Fruit fly (Drosophila melanogaster) whole organism, embryonic: ENCODE data around the gene Tnpo.
A peak's percentile ranks its signal among the peaks of the same experiment; 100 is the strongest.

Source experiments
- Aef1 ChIP-seq: fragments of 200-800 bp; sonication (Bioruptor generic); IDR thresholded peaks from 3 replicates; pipeline ENCODE4 v1.3.6; 2022; ENCODE audit warnings: missing biosample characterization, missing genetic modification characterization
- BEAF-32 ChIP-seq: fragments of 200-800 bp; sonication (Bioruptor generic); optimal IDR thresholded peaks from 3 replicates; lab custom pipeline; 2017; ENCODE audit warnings: missing biosample characterization, missing genetic modification characterization, mild to moderate bottlenecking, moderate library complexity, missing genetic modification reagents
- CG10267 ChIP-seq: fragments of 200-800 bp; sonication (Bioruptor generic); optimal IDR thresholded peaks from 2 replicates; lab custom pipeline; 2018; ENCODE audit warnings: missing biosample characterization, mild to moderate bottlenecking, missing genetic modification characterization, moderate library complexity
- CG10431 ChIP-seq: fragments of 200-800 bp; sonication (Bioruptor generic); optimal IDR thresholded peaks from 3 replicates; lab custom pipeline; 2018; ENCODE audit warnings: missing biosample characterization, mild to moderate bottlenecking, missing genetic modification characterization
- CG13424 ChIP-seq: fragments of 200-800 bp; sonication (Bioruptor generic); optimal IDR thresholded peaks from 2 replicates; lab custom pipeline; 2019; ENCODE audit warnings: missing biosample characterization, mild to moderate bottlenecking, missing genetic modification characterization, moderate library complexity
- CG15011 ChIP-seq: fragments of 200-800 bp; sonication (Bioruptor generic); optimal IDR thresholded peaks from 3 replicates; lab custom pipeline; 2018; ENCODE audit warnings: missing biosample characterization, mild to moderate bottlenecking, missing genetic modification characterization
- CG15479 ChIP-seq: fragments of 200-800 bp; sonication (Bioruptor generic); optimal IDR thresholded peaks from 3 replicates; lab custom pipeline; 2019; ENCODE audit warnings: missing biosample characterization, mild to moderate bottlenecking, missing genetic modification characterization, moderate library complexity
- CG18599 ChIP-seq: fragments of 200-800 bp; sonication (Bioruptor generic); optimal IDR thresholded peaks from 3 replicates; lab custom pipeline; 2017; ENCODE audit warnings: missing biosample characterization, missing genetic modification characterization, mild to moderate bottlenecking, moderate library complexity, missing genetic modification reagents
- CG2120 ChIP-seq: fragments of 200-800 bp; sonication (Bioruptor generic); optimal IDR thresholded peaks from 3 replicates; lab custom pipeline; 2016; ENCODE audit warnings: missing biosample characterization, missing genetic modification characterization
- CG30403 ChIP-seq: fragments of 200-800 bp; sonication (Bioruptor generic); optimal IDR thresholded peaks from 3 replicates; lab custom pipeline; 2016; ENCODE audit warnings: missing biosample characterization, missing genetic modification characterization
- CG31365 ChIP-seq: fragments of 200-800 bp; sonication (Bioruptor generic); optimal IDR thresholded peaks from 2 replicates; lab custom pipeline; 2018; ENCODE audit warnings: missing biosample characterization, mild to moderate bottlenecking, missing genetic modification characterization
- CG32532 ChIP-seq: fragments of 200-800 bp; sonication (Bioruptor generic); IDR thresholded peaks from 2 replicates; pipeline ENCODE4 v1.3.6; 2022; ENCODE audit warnings: missing biosample characterization, missing genetic modification characterization
- CG32767 ChIP-seq: fragments of 200-800 bp; sonication (Bioruptor generic); IDR thresholded peaks from 2 replicates; pipeline ENCODE4 v1.3.6; 2022; ENCODE audit warnings: missing biosample characterization, missing genetic modification characterization
- CG33557 ChIP-seq: fragments of 200-800 bp; sonication (Bioruptor generic); optimal IDR thresholded peaks from 2 replicates; lab custom pipeline; 2019; ENCODE audit warnings: missing biosample characterization, mild to moderate bottlenecking, missing genetic modification characterization, moderate library complexity
- CG3726 ChIP-seq: fragments of 200-800 bp; sonication (Bioruptor generic); IDR thresholded peaks from 3 replicates; pipeline ENCODE4, ENCODE4 v1.3.6; 2022; ENCODE audit warnings: missing biosample characterization, missing genetic modification characterization
- CG42726 ChIP-seq: fragments of 200-800 bp; sonication (Bioruptor generic); IDR thresholded peaks from 2 replicates; pipeline ENCODE4 v1.3.6; 2022; ENCODE audit warnings: missing biosample characterization, missing genetic modification characterization; ENCODE audit not compliant: partially characterized antibody
- CG43689 ChIP-seq: fragments of 200-800 bp; sonication (Bioruptor generic); IDR thresholded peaks from 2 replicates; pipeline ENCODE4 v1.3.6; 2022; ENCODE audit warnings: missing biosample characterization, missing genetic modification characterization
- CG6683 ChIP-seq: fragments of 200-800 bp; sonication (Bioruptor generic); optimal IDR thresholded peaks from 2 replicates; lab custom pipeline; 2017; ENCODE audit warnings: missing biosample characterization, mild to moderate bottlenecking, missing genetic modification characterization, missing genetic modification reagents
- CG7786 ChIP-seq: fragments of 200-800 bp; sonication (Bioruptor generic); optimal IDR thresholded peaks from 2 replicates; lab custom pipeline; 2016; ENCODE audit warnings: missing biosample characterization, missing genetic modification characterization
- CG7928 ChIP-seq: fragments of 200-800 bp; sonication (Bioruptor generic); optimal IDR thresholded peaks from 2 replicates; lab custom pipeline; 2017; ENCODE audit warnings: missing biosample characterization, mild to moderate bottlenecking, missing genetic modification characterization
- CG8944 ChIP-seq: fragments of 200-800 bp; sonication (Bioruptor generic); optimal IDR thresholded peaks from 3 replicates; lab custom pipeline; 2016; ENCODE audit warnings: missing biosample characterization, missing genetic modification characterization
- CG9437 ChIP-seq: fragments of 200-800 bp; sonication (Bioruptor generic); optimal IDR thresholded peaks from 2 replicates; lab custom pipeline; 2018; ENCODE audit warnings: missing biosample characterization, mild to moderate bottlenecking, missing genetic modification characterization
- CHES-1-like ChIP-seq: fragments of 200-800 bp; sonication (Bioruptor generic); optimal IDR thresholded peaks from 2 replicates; lab custom pipeline; 2016; ENCODE audit warnings: missing biosample characterization, missing genetic modification characterization
- Dfd ChIP-seq, 2 experiments: fragments of >200 bp; optimal IDR thresholded peaks; 2 replicates each; lab custom pipeline; 2017; ENCODE audit warnings: missing biosample characterization in 2 of 2, missing genetic modification characterization in 2 of 2
- E2f2 ChIP-seq: fragments of 200-800 bp; sonication (Bioruptor generic); IDR thresholded peaks from 2 replicates; pipeline ENCODE4 v1.3.6; 2022; ENCODE audit warnings: missing biosample characterization, missing genetic modification characterization
- Ets97D ChIP-seq: fragments of 200-800 bp; sonication (Bioruptor generic); optimal IDR thresholded peaks from 3 replicates; lab custom pipeline; 2016; ENCODE audit warnings: missing biosample characterization, missing genetic modification characterization
- Fer1 ChIP-seq: fragments of 200-800 bp; sonication (Bioruptor generic); optimal IDR thresholded peaks from 2 replicates; lab custom pipeline; 2017; ENCODE audit warnings: missing biosample characterization, mild to moderate bottlenecking, missing genetic modification characterization
- Fer3 ChIP-seq: fragments of 200-800 bp; sonication (Bioruptor generic); optimal IDR thresholded peaks from 2 replicates; lab custom pipeline; 2018; ENCODE audit warnings: missing biosample characterization, mild to moderate bottlenecking, missing genetic modification characterization, moderate library complexity
- HmgZ ChIP-seq: fragments of 200-800 bp; sonication (Bioruptor generic); optimal IDR thresholded peaks from 2 replicates; lab custom pipeline; 2018; ENCODE audit warnings: missing biosample characterization, mild to moderate bottlenecking, missing genetic modification characterization
- Kr ChIP-seq: fragments of 200-800 bp; sonication (Bioruptor generic); optimal IDR thresholded peaks from 2 replicates; lab custom pipeline; 2017; ENCODE audit warnings: missing biosample characterization, mild to moderate bottlenecking, missing genetic modification characterization
- Oli ChIP-seq: fragments of 200-800 bp; sonication (Bioruptor generic); optimal IDR thresholded peaks from 2 replicates; lab custom pipeline; 2018; ENCODE audit warnings: missing biosample characterization, mild to moderate bottlenecking, missing genetic modification characterization, moderate library complexity
- Opbp ChIP-seq: fragments of 200-800 bp; sonication (Bioruptor generic); IDR thresholded peaks from 3 replicates; pipeline ENCODE4 v1.3.6; 2022; ENCODE audit warnings: missing biosample characterization, missing genetic modification characterization; ENCODE audit not compliant: partially characterized antibody
- Poxn ChIP-seq: fragments of 200-800 bp; sonication (Bioruptor generic); IDR thresholded peaks from 2 replicates; pipeline ENCODE4 v1.3.6; 2022; ENCODE audit warnings: missing biosample characterization, missing genetic modification characterization
- Ptx1 ChIP-seq: fragments of 200-800 bp; sonication (Bioruptor generic); IDR thresholded peaks from 2 replicates; pipeline ENCODE4 v1.3.6; 2022; ENCODE audit warnings: missing biosample characterization, missing genetic modification characterization
- Ravus ChIP-seq: fragments of 200-800 bp; sonication (Bioruptor generic); IDR thresholded peaks from 2 replicates; pipeline ENCODE4 v1.3.6; 2022; ENCODE audit warnings: missing biosample characterization, missing genetic modification characterization
- bcd ChIP-seq: fragments of 200-800 bp; sonication (Bioruptor generic); optimal IDR thresholded peaks from 2 replicates; lab custom pipeline; 2017; ENCODE audit warnings: missing biosample characterization, mild to moderate bottlenecking, missing genetic modification characterization
- grau ChIP-seq: fragments of 200-800 bp; optimal IDR thresholded peaks from 3 replicates; lab custom pipeline; 2019; ENCODE audit warnings: missing biosample characterization, mild to moderate bottlenecking, missing genetic modification characterization, moderate library complexity
- gsb ChIP-seq: fragments of 200-800 bp; sonication (Bioruptor generic); IDR thresholded peaks from 2 replicates; pipeline ENCODE4 v1.3.6; 2022; ENCODE audit warnings: missing biosample characterization, missing genetic modification characterization
- hb ChIP-seq: fragments of 200-800 bp; sonication (Bioruptor generic); IDR thresholded peaks from 3 replicates; pipeline ENCODE4 v1.3.6; 2022; ENCODE audit warnings: missing biosample characterization, missing genetic modification characterization; ENCODE audit not compliant: partially characterized antibody
- hkb ChIP-seq, 2 experiments: fragments of 200-800 bp in 1 of 2; fragments of >200 bp in 1 of 2; sonication (Bioruptor generic) in 1 of 2; IDR thresholded peaks in 1 of 2; optimal IDR thresholded peaks in 1 of 2; 2 replicates each; pipeline versions ENCODE4 v1.3.6 to Lab custom; 2017 to 2022; ENCODE audit warnings: missing biosample characterization in 1 of 2, missing genetic modification characterization in 1 of 2
- maf-S ChIP-seq: fragments of 200-800 bp; sonication (Bioruptor generic); optimal IDR thresholded peaks from 2 replicates; lab custom pipeline; 2016; ENCODE audit warnings: missing biosample characterization, missing genetic modification characterization
- p53 ChIP-seq: fragments of 200-800 bp; sonication (Bioruptor generic); optimal IDR thresholded peaks from 2 replicates; lab custom pipeline; 2016; ENCODE audit warnings: missing biosample characterization, missing genetic modification characterization
- peb ChIP-seq: fragments of 200-800 bp; sonication (Bioruptor generic); IDR thresholded peaks from 2 replicates; pipeline ENCODE4 v1.3.6; 2022; ENCODE audit warnings: missing biosample characterization, missing genetic modification characterization
- pho ChIP-seq: fragments of 200-800 bp; sonication (Bioruptor generic); optimal IDR thresholded peaks from 2 replicates; lab custom pipeline; 2016; ENCODE audit warnings: missing biosample characterization, missing genetic modification characterization
- sob ChIP-seq: fragments of 200-800 bp; sonication (Bioruptor generic); IDR thresholded peaks from 2 replicates; pipeline ENCODE4 v1.3.6; 2022; ENCODE audit warnings: missing biosample characterization, missing genetic modification characterization
- sug ChIP-seq: fragments of 200-800 bp; optimal IDR thresholded peaks from 2 replicates; lab custom pipeline; 2019; ENCODE audit warnings: missing biosample characterization, mild to moderate bottlenecking, missing genetic modification characterization, moderate library complexity
- twi ChIP-seq: fragments of 200-800 bp; optimal IDR thresholded peaks from 2 replicates; lab custom pipeline; 2019; ENCODE audit warnings: missing biosample characterization, mild to moderate bottlenecking, missing genetic modification characterization, moderate library complexity
- unpg ChIP-seq: fragments of 200-800 bp; sonication (Bioruptor generic); optimal IDR thresholded peaks from 3 replicates; lab custom pipeline; 2018; ENCODE audit warnings: missing biosample characterization, mild to moderate bottlenecking, missing genetic modification characterization, moderate library complexity
- wek ChIP-seq: fragments of 200-800 bp; sonication (Bioruptor generic); optimal IDR thresholded peaks from 3 replicates; lab custom pipeline; 2018; ENCODE audit warnings: missing biosample characterization, mild to moderate bottlenecking, missing genetic modification characterization, moderate library complexity
- zen2 ChIP-seq: fragments of 200-800 bp; sonication (Bioruptor generic); IDR thresholded peaks from 3 replicates; pipeline ENCODE4 v1.3.6; 2022; ENCODE audit warnings: missing biosample characterization, missing genetic modification characterization; ENCODE audit not compliant: partially characterized antibody

Tnpo gene

DNA sequence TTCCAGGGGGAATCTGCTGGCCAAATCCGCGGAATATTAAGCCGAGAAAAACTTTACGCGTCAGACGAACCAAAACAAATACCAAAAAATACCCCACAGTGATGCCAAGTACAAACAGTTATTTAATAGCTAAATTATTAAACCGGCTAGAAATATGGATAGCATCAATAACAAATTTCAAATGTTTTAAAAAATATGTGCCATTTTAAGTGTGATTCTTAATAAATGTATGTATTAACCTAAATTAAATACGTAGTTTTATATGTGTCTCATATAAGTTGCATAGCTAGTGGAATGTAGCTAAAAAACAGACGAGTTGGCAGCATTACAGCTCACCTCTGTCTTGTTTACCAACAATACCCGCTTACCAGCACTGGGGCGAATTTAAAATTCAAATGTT, 11.5 kb upstream of the Tnpo start, which contains the start of gene CG10274 (continued):
- TF ChIP-seq BEAF-32 (GFP tag; lab: Kevin White, UChicago): peak; percentile 36
- peak; percentile 48; the same call in 1 of the 2 replicates for TF ChIP-seq peb (GFP tag; lab: Robert Waterston, UW)
- TF ChIP-seq CG10431 (GFP tag; lab: Kevin White, UChicago): no peak
- no peak for TF ChIP-seq CG31365 (tag; lab: Kevin White, UChicago)
- TF ChIP-seq grau (tag; lab: Kevin White, UChicago): peak; percentile 83
- TF ChIP-seq Kr (GFP tag; lab: Kevin White, UChicago): no peak
- peak; percentile 61 for TF ChIP-seq Aef1 (GFP tag; lab: Robert Waterston, UW)
- TF ChIP-seq CG7786 (GFP tag; lab: Kevin White, UChicago): peak; percentile 71
- TF ChIP-seq Fer3 (tag; lab: Kevin White, UChicago): peak; percentile 73
- TF ChIP-seq gsb (GFP tag; lab: Robert Waterston, UW): no peak; the same call in 1 of the 2 replicates
- TF ChIP-seq CG6683 (GFP tag; lab: Kevin White, UChicago): peak; percentile 39
- TF ChIP-seq CG43689 (GFP tag; lab: Robert Waterston, UW): no peak
- peak; percentile 90 for TF ChIP-seq HmgZ (tag; lab: Kevin White, UChicago)
- no peak for TF ChIP-seq Dfd (GFP tag; optimal IDR thresholded peaks at IDR 0.05; lab: Kevin White, UChicago)
- peak; percentile 18 for TF ChIP-seq CG7928 (GFP tag; lab: Kevin White, UChicago)
- TF ChIP-seq CG10267 (tag; lab: Kevin White, UChicago): peak; percentile 98
- peak; percentile 78 for TF ChIP-seq E2f2 (GFP tag; lab: Robert Waterston, UW)
- peak; percentile 63 for TF ChIP-seq CG8944 (GFP tag; lab: Kevin White, UChicago)
- no peak for TF ChIP-seq CG15479
- TF ChIP-seq Ets97D (GFP tag; lab: Kevin White, UChicago): peak; percentile 65
- peak; percentile 70 for TF ChIP-seq twi
- TF ChIP-seq zen2 (GFP tag; lab: Robert Waterston, UW): no peak
- TF ChIP-seq Ravus (GFP tag; lab: Robert Waterston, UW): no peak
- TF ChIP-seq p53 (GFP tag; lab: Kevin White, UChicago): no peak
- peak; percentile 76 for TF ChIP-seq Ptx1 (GFP tag; lab: Robert Waterston, UW)
- peak; percentile 66 for TF ChIP-seq CG32532 (GFP tag; lab: Robert Waterston, UW)
- no peak for TF ChIP-seq CG15011 (GFP tag; lab: Kevin White, UChicago)
- no peak for TF ChIP-seq CG3726 (GFP tag; lab: Robert Waterston, UW)
- TF ChIP-seq CG30403 (GFP tag; lab: Kevin White, UChicago): peak; percentile 90
- no peak for TF ChIP-seq CG18599 (GFP tag; lab: Kevin White, UChicago)
- TF ChIP-seq Fer1 (GFP tag; lab: Kevin White, UChicago): peak; percentile 79
- no peak for TF ChIP-seq Poxn (GFP tag; lab: Robert Waterston, UW)
- no peak for TF ChIP-seq wek (GFP tag; lab: Kevin White, UChicago)
- TF ChIP-seq sug (tag; lab: Kevin White, UChicago): peak; percentile 84
- peak; percentile 78 for TF ChIP-seq bcd (GFP tag; lab: Kevin White, UChicago)
- peak; percentile 79 for TF ChIP-seq CHES-1-like (GFP tag; lab: Kevin White, UChicago)
- peak; percentile 84 for TF ChIP-seq CG13424
- TF ChIP-seq pho (GFP tag; lab: Kevin White, UChicago): peak; percentile 89
- no peak for TF ChIP-seq unpg (GFP tag; lab: Kevin White, UChicago)
- peak; percentile 67 for TF ChIP-seq CG9437 (GFP tag; lab: Kevin White, UChicago)
- no peak for TF ChIP-seq hb (GFP tag; lab: Robert Waterston, UW)
- TF ChIP-seq CG32767 (GFP tag; lab: Robert Waterston, UW): no peak
- peak; percentile 84 for TF ChIP-seq sob (GFP tag; lab: Robert Waterston, UW)
- no peak for TF ChIP-seq hkb (optimal IDR thresholded peaks at IDR 0.05; lab: Kevin White, UChicago)
- peak; percentile 37; the same call in 1 of the 2 replicates for TF ChIP-seq hkb (GFP tag; IDR thresholded peaks at IDR 0.05; lab: Robert Waterston, UW)
- peak; percentile 91 for TF ChIP-seq CG2120 (GFP tag; lab: Kevin White, UChicago)
- peak; percentile 68 for TF ChIP-seq Oli (tag; lab: Kevin White, UChicago)
- TF ChIP-seq maf-S: peak; percentile 6
- no peak for TF ChIP-seq CG42726 (GFP tag; lab: Robert Waterston, UW)
- TF ChIP-seq Opbp (GFP tag; lab: Robert Waterston, UW): no peak
- peak; percentile 73 for TF ChIP-seq CG33557
